Worm (Caenorhabditis elegans) whole organism, young adult: ENCODE measurements around the gene EGAP9.4.
A peak's percentile ranks its signal among the peaks of the same experiment; 100 is the strongest.
"Not testable (repeated sequence)": the region's sequence is repeated elsewhere in the genome, so short reads cannot be mapped to it uniquely, and the experiment has no call there.

ENCODE experiments used
- B0019.2 ChIP-seq: fragments of 200-800 bp; sonication (Bioruptor generic); conservative IDR thresholded peaks from 2 replicates; pipeline ENCODE4 v1.3.6; 2022; ENCODE audit warnings: missing genetic modification reagents, missing genetic modification characterization, missing compliant biosample characterization
- D2030.7 ChIP-seq: fragments of 200-800 bp; sonication (Bioruptor generic); IDR thresholded peaks from 2 replicates; pipeline ENCODE4 v1.3.6; 2022; ENCODE audit warnings: missing genetic modification reagents, missing genetic modification characterization, missing compliant biosample characterization
- F10E7.11 ChIP-seq: sonication (generic microtip); optimal IDR thresholded peaks from 2 replicates; lab custom pipeline; 2017; ENCODE audit warnings: mild to moderate bottlenecking, missing genetic modification characterization, moderate library complexity, missing compliant biosample characterization
- F37B4.10 ChIP-seq: fragments of 200-800 bp; sonication (Bioruptor generic); IDR thresholded peaks from 2 replicates; pipeline ENCODE4 v1.3.6; 2022; ENCODE audit warnings: missing genetic modification characterization, missing compliant biosample characterization
- F52B5.7 ChIP-seq: sonication (generic microtip); optimal IDR thresholded peaks from 2 replicates; lab custom pipeline; 2016; ENCODE audit warnings: mild to moderate bottlenecking, missing genetic modification characterization, missing compliant biosample characterization
- F57A8.1 ChIP-seq: fragments of 200-800 bp; sonication (Bioruptor generic); optimal IDR thresholded peaks from 2 replicates; lab custom pipeline; 2018; ENCODE audit warnings: mild to moderate bottlenecking, missing genetic modification characterization, moderate library complexity, missing compliant biosample characterization
- T26A5.8 ChIP-seq: sonication (generic microtip); optimal IDR thresholded peaks from 2 replicates; lab custom pipeline; 2016; ENCODE audit warnings: missing genetic modification characterization, missing compliant biosample characterization
- Y67H2A.10 ChIP-seq: fragments of 200-800 bp; sonication (Bioruptor generic); conservative IDR thresholded peaks from 2 replicates; pipeline ENCODE4 v1.3.6; 2022; ENCODE audit warnings: missing genetic modification reagents, missing genetic modification characterization, missing compliant biosample characterization
- akir-1 ChIP-seq: fragments of 200-800 bp; sonication (Bioruptor generic); optimal IDR thresholded peaks from 2 replicates; lab custom pipeline; 2018; ENCODE audit warnings: mild to moderate bottlenecking, missing genetic modification characterization, moderate library complexity, missing compliant biosample characterization
- ama-1 ChIP-seq, 3 experiments: fragments of 150-350 bp in 1 of 3; sonication (generic microtip) in 2 of 3; optimal IDR thresholded peaks; 2 replicates each; lab custom pipeline; 2014 to 2018; ENCODE audit warnings: missing biosample characterization in 2 of 3, missing genetic modification characterization in 2 of 3, missing genetic modification reagents in 2 of 3
- aptf-2 ChIP-seq: fragments of 200-800 bp; sonication (Bioruptor generic); conservative IDR thresholded peaks from 2 replicates; pipeline ENCODE4 v1.3.6; 2022; ENCODE audit warnings: missing genetic modification reagents, missing genetic modification characterization, missing compliant biosample characterization
- atf-7 ChIP-seq: sonication (generic microtip); optimal IDR thresholded peaks from 2 replicates; lab custom pipeline; 2017; ENCODE audit warnings: mild to moderate bottlenecking, missing genetic modification characterization, missing compliant biosample characterization
- ceh-27 ChIP-seq: fragments of 200-800 bp; sonication (Bioruptor generic); optimal IDR thresholded peaks from 2 replicates; lab custom pipeline; 2018; ENCODE audit warnings: mild to moderate bottlenecking, missing genetic modification characterization, moderate library complexity, missing compliant biosample characterization
- ceh-40 ChIP-seq: fragments of 200-800 bp; sonication (Bioruptor generic); IDR thresholded peaks from 2 replicates; pipeline ENCODE4 v1.3.6; 2022; ENCODE audit warnings: missing genetic modification characterization, missing compliant biosample characterization
- egrh-3 ChIP-seq: fragments of 200-800 bp; sonication (Bioruptor generic); IDR thresholded peaks from 2 replicates; pipeline ENCODE4 v1.3.6; 2022; ENCODE audit warnings: missing genetic modification reagents, missing genetic modification characterization, missing compliant biosample characterization
- ets-4 ChIP-seq: fragments of 200-800 bp; sonication (Bioruptor generic); optimal IDR thresholded peaks from 2 replicates; lab custom pipeline; 2018; ENCODE audit warnings: mild to moderate bottlenecking, missing genetic modification characterization, missing compliant biosample characterization
- him-1 ChIP-seq: sonication (generic microtip); optimal IDR thresholded peaks from 2 replicates; lab custom pipeline; 2016; ENCODE audit warnings: missing genotype, missing genetic modification reagents, missing genetic modification characterization, missing compliant biosample characterization
- hlh-12 ChIP-seq: sonication (generic microtip); optimal IDR thresholded peaks from 2 replicates; lab custom pipeline; 2016; ENCODE audit warnings: missing genetic modification characterization, missing compliant biosample characterization
- hrde-1 ChIP-seq: sonication (generic microtip); optimal IDR thresholded peaks from 2 replicates; lab custom pipeline; 2016; ENCODE audit warnings: missing genetic modification characterization, mild to moderate bottlenecking, missing compliant biosample characterization, moderate library complexity, missing genotype, missing genetic modification reagents, borderline replicate concordance
- let-607 ChIP-seq, 2 experiments: fragments of 200-800 bp in 1 of 2; sonication (Bioruptor generic) in 1 of 2; sonication (generic microtip) in 1 of 2; optimal IDR thresholded peaks; 2 replicates each; lab custom pipeline; 2016 to 2018; ENCODE audit warnings: mild to moderate bottlenecking in 2 of 2, missing compliant biosample characterization in 2 of 2, missing genetic modification characterization in 2 of 2, moderate library complexity in 2 of 2, missing genotype in 1 of 2
- lin-54 ChIP-seq: fragments of 200-800 bp; sonication (Bioruptor generic); optimal IDR thresholded peaks from 2 replicates; lab custom pipeline; 2018; ENCODE audit warnings: mild to moderate bottlenecking, missing genetic modification characterization, missing compliant biosample characterization
- lir-1 ChIP-seq: fragments of 200-800 bp; sonication (Bioruptor generic); conservative IDR thresholded peaks from 2 replicates; pipeline ENCODE4 v1.3.6; 2022; ENCODE audit warnings: missing genetic modification reagents, missing genetic modification characterization, missing compliant biosample characterization
- lsy-27 ChIP-seq: sonication (generic microtip); optimal IDR thresholded peaks from 2 replicates; lab custom pipeline; 2017; ENCODE audit warnings: missing genetic modification characterization, mild to moderate bottlenecking, missing compliant biosample characterization, antibody characterized with exemption, missing genotype, borderline replicate concordance; ENCODE audit not compliant: insufficient read depth
- madf-3 ChIP-seq: fragments of 200-800 bp; sonication (Bioruptor generic); IDR thresholded peaks from 2 replicates; pipeline ENCODE4 v1.3.6; 2022; ENCODE audit warnings: missing genetic modification reagents, missing genetic modification characterization, missing compliant biosample characterization
- madf-6 ChIP-seq: fragments of 200-800 bp; sonication (Bioruptor generic); IDR thresholded peaks from 2 replicates; pipeline ENCODE4 v1.3.6; 2022; ENCODE audit warnings: missing genetic modification reagents, missing genetic modification characterization, missing compliant biosample characterization
- mcd-1 ChIP-seq: fragments of 200-800 bp; sonication (Bioruptor generic); IDR thresholded peaks from 2 replicates; pipeline ENCODE4 v1.3.6; 2022; ENCODE audit warnings: missing genetic modification reagents, missing genetic modification characterization, missing compliant biosample characterization
- mes-4 ChIP-seq: sonication (generic microtip); optimal IDR thresholded peaks from 2 replicates; lab custom pipeline; 2016; ENCODE audit warnings: missing genotype, missing genetic modification characterization, missing compliant biosample characterization
- nhr-80 ChIP-seq: sonication (generic microtip); optimal IDR thresholded peaks from 2 replicates; lab custom pipeline; 2016; ENCODE audit warnings: missing genetic modification characterization, missing compliant biosample characterization
- pha-4 ChIP-seq: fragments of 150-350 bp; sonication (generic microtip); optimal IDR thresholded peaks from 2 replicates; lab custom pipeline; 2014; ENCODE audit warnings: missing biosample characterization, missing genetic modification reagents, missing genetic modification characterization
- sdz-38 ChIP-seq: sonication (generic microtip); optimal IDR thresholded peaks from 2 replicates; lab custom pipeline; 2016; ENCODE audit warnings: missing genotype, missing genetic modification characterization, missing compliant biosample characterization
- snpc-1.3 ChIP-seq: sonication (generic microtip); optimal IDR thresholded peaks from 2 replicates; lab custom pipeline; 2017; ENCODE audit warnings: missing genetic modification characterization, mild to moderate bottlenecking, missing compliant biosample characterization, antibody characterized with exemption, moderate library complexity, missing genotype, missing genetic modification reagents; ENCODE audit not compliant: insufficient read depth
- snpc-3.4 ChIP-seq: sonication (generic microtip); optimal IDR thresholded peaks from 2 replicates; lab custom pipeline; 2017; ENCODE audit warnings: missing genetic modification characterization, mild to moderate bottlenecking, missing compliant biosample characterization, antibody characterized with exemption, moderate library complexity, missing genotype, missing genetic modification reagents
- tlf-1 ChIP-seq: fragments of 200-800 bp; sonication (Bioruptor generic); optimal IDR thresholded peaks from 2 replicates; lab custom pipeline; 2018; ENCODE audit warnings: mild to moderate bottlenecking, missing genetic modification characterization, missing compliant biosample characterization
- ztf-22 ChIP-seq: fragments of 200-800 bp; sonication (Bioruptor generic); optimal IDR thresholded peaks from 2 replicates; lab custom pipeline; 2018; ENCODE audit warnings: mild to moderate bottlenecking, missing genetic modification characterization, moderate library complexity, missing compliant biosample characterization
- ztf-6 ChIP-seq: fragments of 200-800 bp; sonication (Bioruptor generic); IDR thresholded peaks from 2 replicates; pipeline ENCODE4 v1.3.6; 2022; ENCODE audit warnings: missing genetic modification reagents, missing genetic modification characterization, missing compliant biosample characterization

Gene EGAP9.4

DNA sequence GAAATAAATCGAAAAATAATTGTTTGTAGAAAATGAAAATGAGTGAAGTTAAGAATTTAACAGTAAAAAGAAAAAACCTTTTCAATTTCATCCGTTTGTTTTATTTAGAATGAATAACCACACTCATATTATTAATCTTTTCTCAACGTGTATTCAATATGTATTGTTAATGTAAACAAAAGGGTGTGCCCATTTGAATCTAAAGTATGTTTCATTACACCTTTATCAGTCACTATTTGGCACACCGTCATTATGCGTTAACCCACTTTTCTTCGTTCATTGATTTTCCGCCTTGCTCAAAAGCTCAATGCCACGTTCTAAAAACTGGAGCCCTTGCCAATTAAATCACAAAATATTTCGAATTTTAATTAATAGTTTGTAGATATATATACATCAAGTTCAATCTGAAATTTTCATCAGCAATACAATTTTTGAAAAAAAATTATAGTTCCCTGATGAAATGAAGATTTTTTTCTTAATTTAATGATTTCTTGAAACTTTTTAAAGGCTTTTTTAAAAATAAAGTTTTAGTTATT, 10.7 kb upstream of the EGAP9.4 start, which contains the start of gene K04A8.1:
TSS of gene K04A8.1 (plus strand) at position 486 of the 536 bp plus-strand sequence.
- TF ChIP-seq lin-54 (GFP tag; lab: Kevin White, UChicago), result no peak
- peak; percentile 44 for TF ChIP-seq nhr-80 (tag; lab: Kevin White, UChicago)

DNA sequence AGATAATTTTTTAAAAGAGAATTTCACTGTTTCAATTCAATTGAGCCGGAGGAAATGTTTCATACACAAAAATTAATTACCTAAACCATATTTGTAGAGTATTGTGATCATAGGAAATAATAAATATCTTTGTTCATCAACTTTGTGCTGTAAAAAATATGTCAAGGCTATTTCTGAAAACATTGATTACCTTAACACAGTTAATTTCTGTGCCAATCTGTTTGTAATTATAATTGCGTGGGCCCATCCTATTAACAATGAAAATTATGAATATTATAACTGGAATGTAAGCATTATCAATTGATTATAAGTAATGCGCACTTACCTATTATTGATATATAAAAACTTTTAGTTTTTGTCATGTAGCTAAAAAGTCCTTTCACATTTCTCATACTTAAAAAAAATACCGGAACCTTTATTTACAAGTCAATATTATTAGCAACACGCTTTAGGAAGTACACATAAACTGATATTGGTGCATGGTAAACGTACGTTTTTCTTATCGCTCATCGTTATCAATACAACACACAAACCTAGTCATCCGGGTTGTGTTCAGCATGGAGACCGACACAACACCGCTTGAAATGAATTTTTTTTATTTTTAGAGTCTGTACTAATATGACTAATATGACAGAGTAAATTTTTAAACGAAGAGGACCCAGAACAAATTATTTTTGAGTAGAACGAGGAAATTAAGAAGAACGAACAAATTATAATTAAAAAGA, 1.1 kb upstream of the EGAP9.4 start, which contains the start of gene fut-2:
TSS of gene fut-2 (minus strand) at position 485 of the 725 bp plus-strand sequence.
- TF ChIP-seq nhr-80 (tag; lab: Kevin White, UChicago) (peak; percentile 84), ztf-22 (GFP tag; lab: Kevin White, UChicago) (no peak)
- TF ChIP-seq, all 124 proteins: peak for 1

DNA sequence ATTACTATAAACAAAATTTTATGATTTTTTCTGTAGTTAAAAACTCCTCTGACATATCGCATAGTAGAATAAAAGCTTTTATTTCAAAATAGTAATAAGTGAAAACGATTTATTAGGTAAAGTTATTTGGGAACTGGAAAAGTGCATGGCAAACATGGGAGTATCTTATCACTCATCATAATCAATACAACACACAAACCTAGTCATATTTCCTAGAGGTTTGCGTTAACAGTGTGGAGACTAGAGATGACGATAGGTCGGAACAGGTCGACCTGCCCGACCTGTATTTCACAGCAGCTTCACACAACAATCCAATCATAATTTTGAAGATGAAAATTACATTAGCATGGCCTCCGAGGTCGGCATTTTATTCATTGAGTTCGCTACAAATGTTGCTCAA, 3.3 kb downstream of the EGAP9.4 start, which contains the start of gene EGAP9.3:
TSS of gene EGAP9.3 (minus strand) at position 131 of the 400 bp plus-strand sequence.
- TF ChIP-seq B0019.2 (GFP tag; lab: Robert Waterston, UW) (no peak), atf-7 (tag; lab: Kevin White, UChicago) (no peak), nhr-80 (tag; lab: Kevin White, UChicago) (peak; percentile 59)

DNA sequence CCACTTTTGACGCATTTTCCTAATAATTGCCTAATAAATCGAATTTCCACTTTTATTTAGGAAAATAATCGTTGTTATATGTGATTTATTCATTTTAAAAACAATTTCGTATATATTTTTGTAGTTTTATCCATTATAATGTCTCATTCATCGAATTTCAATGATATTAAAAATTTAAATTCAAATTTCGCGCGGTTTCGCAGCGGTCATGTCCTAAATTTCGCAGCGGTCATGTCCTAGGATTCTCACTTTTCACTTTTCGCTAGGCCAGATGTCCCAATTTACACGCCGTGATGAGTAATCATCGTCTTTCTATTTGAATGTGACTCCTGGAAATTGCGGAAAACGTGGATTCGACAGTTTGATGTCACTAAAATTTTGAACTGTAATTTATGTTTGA, 5.1 kb downstream of the EGAP9.4 start, which contains the start of gene ZK1055.4:
TSS of gene ZK1055.4 (plus strand) at position 301 of the 400 bp plus-strand sequence.
- not testable (repeated sequence) for TF ChIP-seq hrde-1, hlh-12, snpc-1.3 (tag; lab: Kevin White, UChicago)

DNA sequence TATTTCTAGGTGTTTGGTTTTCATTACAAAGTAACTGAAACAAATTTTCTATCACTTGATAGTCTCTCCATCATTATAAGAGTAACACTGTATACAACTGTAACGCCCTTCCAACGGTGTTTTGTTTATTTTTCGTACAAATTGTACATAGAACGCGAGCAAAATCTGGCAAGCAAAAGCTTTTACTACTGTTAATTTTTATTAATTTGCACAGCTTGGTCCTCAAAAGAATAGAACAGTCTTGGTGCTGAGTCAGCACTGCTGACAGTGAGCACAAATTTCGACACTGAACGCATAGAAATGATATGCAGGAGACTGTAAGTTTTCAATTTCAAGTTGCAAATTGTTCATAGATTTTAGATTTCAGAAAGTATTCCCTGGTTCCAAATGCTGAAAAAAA, 13.6 kb downstream of the EGAP9.4 start, which contains the start of gene ZK1055.2:
TSS of gene ZK1055.2 (plus strand) at position 301 of the 400 bp plus-strand sequence.
- TF ChIP-seq egrh-3 (GFP tag; lab: Robert Waterston, UW) (no peak), lir-1 (GFP tag; lab: Robert Waterston, UW) (no peak), madf-3 (GFP tag; lab: Robert Waterston, UW) (no peak), F57A8.1 (GFP tag; lab: Kevin White, UChicago) (no peak), Y67H2A.10 (GFP tag; lab: Robert Waterston, UW) (no peak), snpc-3.4 (tag; lab: Kevin White, UChicago) (no peak), T26A5.8 (no peak), ztf-6 (GFP tag; lab: Robert Waterston, UW) (no peak), F10E7.11 (tag; lab: Kevin White, UChicago) (no peak), nhr-80 (tag; lab: Kevin White, UChicago) (no peak), aptf-2 (no peak), tlf-1 (GFP tag; lab: Kevin White, UChicago) (no peak), mcd-1 (GFP tag; lab: Robert Waterston, UW) (no peak)

DNA sequence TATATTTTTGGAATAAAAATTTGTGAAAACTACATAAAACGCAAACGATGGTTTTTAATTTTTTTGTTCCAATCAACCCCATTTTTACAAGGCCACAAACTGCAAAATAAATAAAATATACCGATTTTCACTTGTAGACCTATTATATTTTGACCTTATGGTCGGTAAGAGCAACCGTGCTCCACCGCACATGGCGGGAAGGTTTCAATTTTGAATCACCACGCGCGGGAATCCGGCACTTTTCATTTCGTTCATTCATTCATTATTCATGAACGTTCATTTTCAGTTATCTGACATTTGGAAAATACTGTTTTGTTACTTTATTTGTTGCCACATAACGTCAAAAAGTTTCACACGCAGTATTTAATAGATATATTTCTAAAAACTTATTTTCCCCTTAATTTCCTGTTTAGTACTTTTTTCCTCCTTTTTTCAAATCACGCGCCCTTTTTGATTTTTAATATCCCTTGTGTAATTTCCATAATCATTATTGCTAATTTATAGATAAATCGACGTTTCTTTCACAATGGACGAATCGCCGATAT, 17.1 kb downstream of the EGAP9.4 start, which contains the start of gene hcp-1:
TSS of gene hcp-1 (plus strand) at position 495 of the 545 bp plus-strand sequence.
- no peak for TF ChIP-seq akir-1 (GFP tag; lab: Kevin White, UChicago)
- no peak for TF ChIP-seq pha-4 (tag; lab: Kevin White, UChicago)
- TF ChIP-seq F37B4.10, result no peak
- TF ChIP-seq F52B5.7 (tag; lab: Kevin White, UChicago), result no peak
- no peak for TF ChIP-seq mes-4 (tag; lab: Kevin White, UChicago)
- peak; percentile 70 for TF ChIP-seq him-1 (tag; lab: Kevin White, UChicago)
- TF ChIP-seq madf-3 (GFP tag; lab: Robert Waterston, UW), result peak; percentile 94
- TF ChIP-seq ztf-22 (GFP tag; lab: Kevin White, UChicago), result no peak
- no peak for TF ChIP-seq ceh-40
- TF ChIP-seq madf-6, result peak; percentile 100
- TF ChIP-seq let-607 (tag; optimal IDR thresholded peaks at IDR 0.05; lab: Kevin White, UChicago), result no peak
- no peak for TF ChIP-seq lsy-27 (tag; lab: Kevin White, UChicago)
- no peak for TF ChIP-seq sdz-38
- TF ChIP-seq D2030.7, result peak; percentile 97
- TF ChIP-seq ama-1 (optimal IDR thresholded peaks at IDR 0.05; lab: Kevin White, UChicago), result no peak
- TF ChIP-seq ama-1 (GFP tag; optimal IDR thresholded peaks at IDR 0.05; lab: Kevin White, UChicago), result no peak
- no peak for TF ChIP-seq ets-4 (GFP tag; lab: Kevin White, UChicago)
- no peak for TF ChIP-seq ceh-27 (GFP tag; lab: Kevin White, UChicago)
